Fruit fly (Drosophila melanogaster) whole organism, embryonic: ENCODE measurements around the gene BNIP3.
A peak's percentile ranks its signal among the peaks of the same experiment; 100 is the strongest.

ENCODE experiments used
- Bteb2 ChIP-seq: fragments of 200-800 bp; sonication (Bioruptor generic); optimal IDR thresholded peaks from 2 replicates; lab custom pipeline; 2016; ENCODE audit warnings: missing biosample characterization, missing genetic modification characterization
- CG11085 ChIP-seq: fragments of 200-800 bp; sonication (Bioruptor generic); IDR thresholded peaks from 2 replicates; pipeline ENCODE4 v1.3.6; 2022; ENCODE audit warnings: missing biosample characterization, missing genetic modification characterization
- CG1233 ChIP-seq: fragments of 200-800 bp; sonication (Bioruptor generic); optimal IDR thresholded peaks from 4 replicates; lab custom pipeline; 2018; ENCODE audit warnings: missing biosample characterization, mild to moderate bottlenecking, missing genetic modification characterization
- CG13123 ChIP-seq: fragments of 200-800 bp; sonication (Bioruptor generic); optimal IDR thresholded peaks from 2 replicates; lab custom pipeline; 2016; ENCODE audit warnings: missing biosample characterization, missing genetic modification characterization
- CG14014 ChIP-seq: fragments of 200-800 bp; sonication (Bioruptor generic); IDR thresholded peaks from 2 replicates; pipeline ENCODE4 v1.3.6; 2022; ENCODE audit warnings: missing biosample characterization, missing genetic modification characterization
- CG14860 ChIP-seq: fragments of 200-800 bp; sonication (Bioruptor generic); IDR thresholded peaks from 3 replicates; pipeline ENCODE4 v1.3.6; 2022; ENCODE audit warnings: missing biosample characterization, missing genetic modification characterization; ENCODE audit not compliant: partially characterized antibody
- CG17568 ChIP-seq: fragments of 200-800 bp; sonication (Bioruptor generic); optimal IDR thresholded peaks from 2 replicates; lab custom pipeline; 2018; ENCODE audit warnings: missing biosample characterization, mild to moderate bottlenecking, missing genetic modification characterization, moderate library complexity
- CG18619 ChIP-seq: fragments of 200-800 bp; sonication (Bioruptor generic); optimal IDR thresholded peaks from 3 replicates; lab custom pipeline; 2017; ENCODE audit warnings: missing biosample characterization, mild to moderate bottlenecking, missing genetic modification characterization
- CG2202 ChIP-seq: fragments of 200-800 bp; sonication (Bioruptor generic); optimal IDR thresholded peaks from 2 replicates; lab custom pipeline; 2018; ENCODE audit warnings: missing biosample characterization, mild to moderate bottlenecking, missing genetic modification characterization
- CG30403 ChIP-seq: fragments of 200-800 bp; sonication (Bioruptor generic); optimal IDR thresholded peaks from 3 replicates; lab custom pipeline; 2016; ENCODE audit warnings: missing biosample characterization, missing genetic modification characterization
- CG30431 ChIP-seq: fragments of 200-800 bp; sonication (Bioruptor generic); optimal IDR thresholded peaks from 2 replicates; lab custom pipeline; 2017; ENCODE audit warnings: missing biosample characterization, missing genetic modification characterization
- CG32532 ChIP-seq: fragments of 200-800 bp; sonication (Bioruptor generic); IDR thresholded peaks from 2 replicates; pipeline ENCODE4 v1.3.6; 2022; ENCODE audit warnings: missing biosample characterization, missing genetic modification characterization
- CG42726 ChIP-seq: fragments of 200-800 bp; sonication (Bioruptor generic); IDR thresholded peaks from 2 replicates; pipeline ENCODE4 v1.3.6; 2022; ENCODE audit warnings: missing biosample characterization, missing genetic modification characterization; ENCODE audit not compliant: partially characterized antibody
- CG7556 ChIP-seq: fragments of 200-800 bp; sonication (Bioruptor generic); optimal IDR thresholded peaks from 2 replicates; lab custom pipeline; 2017; ENCODE audit warnings: missing biosample characterization, mild to moderate bottlenecking, missing genetic modification characterization
- CG7786 ChIP-seq: fragments of 200-800 bp; sonication (Bioruptor generic); optimal IDR thresholded peaks from 2 replicates; lab custom pipeline; 2016; ENCODE audit warnings: missing biosample characterization, missing genetic modification characterization
- CG8281 ChIP-seq: fragments of 200-800 bp; sonication (Bioruptor generic); optimal IDR thresholded peaks from 2 replicates; lab custom pipeline; 2018; ENCODE audit warnings: missing biosample characterization, mild to moderate bottlenecking, missing genetic modification characterization, moderate library complexity
- CG8765 ChIP-seq: fragments of 200-800 bp; sonication (Bioruptor generic); IDR thresholded peaks from 2 replicates; pipeline ENCODE4 v1.3.6; 2022; ENCODE audit warnings: missing biosample characterization, missing genetic modification characterization
- CG9215 ChIP-seq: fragments of 200-800 bp; sonication (Bioruptor generic); IDR thresholded peaks from 2 replicates; pipeline ENCODE4 v1.3.6; 2022; ENCODE audit warnings: missing biosample characterization, missing genetic modification characterization
- Dip2 ChIP-seq: fragments of 200-800 bp; sonication (Bioruptor generic); IDR thresholded peaks from 2 replicates; pipeline ENCODE4 v1.3.6; 2022; ENCODE audit warnings: missing biosample characterization, missing genetic modification characterization
- Dll ChIP-seq: fragments of 200-800 bp; sonication (Bioruptor generic); IDR thresholded peaks from 4 replicates; pipeline ENCODE4 v1.3.6; 2022; ENCODE audit warnings: missing biosample characterization, missing genetic modification characterization; ENCODE audit not compliant: partially characterized antibody
- Eip74EF ChIP-seq, 2 experiments: fragments of 200-800 bp in 1 of 2; fragments of >200 bp in 1 of 2; sonication (Bioruptor generic) in 1 of 2; optimal IDR thresholded peaks; 2 replicates each; lab custom pipeline; 2017 to 2019; ENCODE audit warnings: missing biosample characterization in 2 of 2, missing genetic modification characterization in 2 of 2, mild to moderate bottlenecking in 1 of 2, moderate library complexity in 1 of 2
- Ets65A ChIP-seq: fragments of 200-800 bp; sonication (Bioruptor generic); peaks from one replicate; lab custom pipeline; 2016; ENCODE audit warnings: missing biosample characterization, missing genetic modification characterization
- Fer1 ChIP-seq: fragments of 200-800 bp; sonication (Bioruptor generic); optimal IDR thresholded peaks from 2 replicates; lab custom pipeline; 2017; ENCODE audit warnings: missing biosample characterization, mild to moderate bottlenecking, missing genetic modification characterization
- H2.0 ChIP-seq: fragments of 200-800 bp; sonication (Bioruptor generic); IDR thresholded peaks from 2 replicates; pipeline ENCODE4 v1.3.6; 2022; ENCODE audit warnings: missing biosample characterization, missing genetic modification characterization
- HHEX ChIP-seq: fragments of 200-800 bp; sonication (Bioruptor generic); optimal IDR thresholded peaks from 3 replicates; lab custom pipeline; 2017; ENCODE audit warnings: missing biosample characterization, mild to moderate bottlenecking, missing genetic modification characterization, missing genetic modification reagents
- HLH54F ChIP-seq: fragments of 200-800 bp; sonication (Bioruptor generic); optimal IDR thresholded peaks from 3 replicates; lab custom pipeline; 2016; ENCODE audit warnings: missing biosample characterization, missing genetic modification characterization
- MESR4 ChIP-seq: fragments of 200-800 bp; sonication (Bioruptor generic); optimal IDR thresholded peaks from 2 replicates; lab custom pipeline; 2018; ENCODE audit warnings: missing biosample characterization, mild to moderate bottlenecking, missing genetic modification characterization, moderate library complexity
- NC2α ChIP-seq: fragments of 200-800 bp; sonication (Bioruptor generic); optimal IDR thresholded peaks from 2 replicates; lab custom pipeline; 2016; ENCODE audit warnings: missing biosample characterization, missing genetic modification characterization
- Pdp1 ChIP-seq, 2 experiments: fragments of 200-800 bp; sonication (Bioruptor generic); optimal IDR thresholded peaks; 3 replicates each; lab custom pipeline; 2016; ENCODE audit warnings: missing biosample characterization in 2 of 2, missing genetic modification characterization in 2 of 2, mild to moderate bottlenecking in 1 of 2, moderate library complexity in 1 of 2
- Rfx ChIP-seq: fragments of 200-800 bp; sonication (Bioruptor generic); IDR thresholded peaks from 2 replicates; pipeline ENCODE4 v1.3.6; 2022; ENCODE audit warnings: missing biosample characterization, missing genetic modification characterization
- Rx ChIP-seq: fragments of 200-800 bp; sonication (Bioruptor generic); IDR thresholded peaks from 2 replicates; pipeline ENCODE4 v1.3.6; 2022; ENCODE audit warnings: missing biosample characterization, missing genetic modification characterization
- Scr ChIP-seq: fragments of 200-800 bp; sonication (Bioruptor generic); IDR thresholded peaks from 2 replicates; pipeline ENCODE4 v1.3.6; 2022; ENCODE audit warnings: missing biosample characterization, missing genetic modification characterization; ENCODE audit not compliant: partially characterized antibody
- Spps ChIP-seq: fragments of 200-800 bp; sonication (Bioruptor generic); optimal IDR thresholded peaks from 2 replicates; lab custom pipeline; 2018; ENCODE audit warnings: missing biosample characterization, mild to moderate bottlenecking, missing genetic modification characterization
- Usf ChIP-seq: fragments of 200-800 bp; sonication (Bioruptor generic); optimal IDR thresholded peaks from 2 replicates; lab custom pipeline; 2017; ENCODE audit warnings: missing genotype, missing biosample characterization, missing genetic modification characterization
- aop ChIP-seq: fragments of 200-800 bp; sonication (Bioruptor generic); IDR thresholded peaks from 2 replicates; pipeline ENCODE4 v1.3.6; 2022; ENCODE audit warnings: missing biosample characterization, missing genetic modification characterization
- ara ChIP-seq: fragments of 200-800 bp; sonication (Bioruptor generic); IDR thresholded peaks from 2 replicates; pipeline ENCODE4 v1.3.6; 2022; ENCODE audit warnings: missing biosample characterization, missing genetic modification characterization
- bsh ChIP-seq, 2 experiments: fragments of 200-800 bp; sonication (Bioruptor generic); optimal IDR thresholded peaks; 2 replicates each; lab custom pipeline; 2017 to 2018; ENCODE audit warnings: mild to moderate bottlenecking in 2 of 2, missing biosample characterization in 2 of 2, missing genetic modification characterization in 2 of 2, moderate library complexity in 1 of 2
- da ChIP-seq: fragments of 200-800 bp; sonication (Bioruptor generic); optimal IDR thresholded peaks from 2 replicates; lab custom pipeline; 2016; ENCODE audit warnings: missing biosample characterization, missing genetic modification characterization
- ewg ChIP-seq: fragments of 200-800 bp; sonication (Bioruptor generic); optimal IDR thresholded peaks from 3 replicates; lab custom pipeline; 2017; ENCODE audit warnings: mild to moderate bottlenecking, missing biosample characterization, missing genetic modification reagents, missing genetic modification characterization
- eyg ChIP-seq: fragments of 200-800 bp; sonication (Bioruptor generic); optimal IDR thresholded peaks from 3 replicates; lab custom pipeline; 2016; ENCODE audit warnings: missing biosample characterization, missing genetic modification characterization
- gce ChIP-seq: fragments of 200-800 bp; sonication (Bioruptor generic); IDR thresholded peaks from 3 replicates; pipeline ENCODE4 v1.3.6; 2022; ENCODE audit warnings: missing biosample characterization, missing genetic modification characterization
- her ChIP-seq: fragments of 200-800 bp; sonication (Bioruptor generic); optimal IDR thresholded peaks from 2 replicates; lab custom pipeline; 2016; ENCODE audit warnings: missing biosample characterization, missing genetic modification characterization
- lmd ChIP-seq: fragments of 200-800 bp; sonication (Bioruptor generic); IDR thresholded peaks from 2 replicates; pipeline ENCODE4 v1.3.6; 2022; ENCODE audit warnings: missing biosample characterization, missing genetic modification characterization
- org-1 ChIP-seq: fragments of 200-800 bp; sonication (Bioruptor generic); optimal IDR thresholded peaks from 2 replicates; lab custom pipeline; 2017; ENCODE audit warnings: missing biosample characterization, missing genetic modification characterization
- phol ChIP-seq: fragments of 200-800 bp; sonication (Bioruptor generic); optimal IDR thresholded peaks from 3 replicates; lab custom pipeline; 2018; ENCODE audit warnings: missing biosample characterization, mild to moderate bottlenecking, missing genetic modification characterization, moderate library complexity
- salm ChIP-seq: fragments of 200-800 bp; sonication (Bioruptor generic); optimal IDR thresholded peaks from 2 replicates; lab custom pipeline; 2018; ENCODE audit warnings: missing biosample characterization, mild to moderate bottlenecking, missing genetic modification characterization
- sc ChIP-seq, 3 experiments: fragments of >200 bp in 2 of 3; fragments of 200-800 bp in 1 of 3; sonication (Bioruptor generic) in 1 of 3; optimal IDR thresholded peaks; 2 replicates in 2 of 3; 3 replicates in 1 of 3; lab custom pipeline; 2017; ENCODE audit warnings: mild to moderate bottlenecking in 1 of 3, missing biosample characterization in 1 of 3, missing genetic modification characterization in 1 of 3, missing genetic modification reagents in 1 of 3
- tin ChIP-seq: fragments of 200-800 bp; sonication (Bioruptor generic); optimal IDR thresholded peaks from 3 replicates; lab custom pipeline; 2016; ENCODE audit warnings: missing biosample characterization, missing genetic modification characterization
- trh ChIP-seq: fragments of 200-800 bp; sonication (Bioruptor generic); optimal IDR thresholded peaks from 2 replicates; lab custom pipeline; 2016; ENCODE audit warnings: missing biosample characterization, missing genetic modification characterization
- vnd ChIP-seq: fragments of 200-800 bp; sonication (Bioruptor generic); IDR thresholded peaks from 3 replicates; pipeline ENCODE4 v1.3.6; 2022; ENCODE audit warnings: missing biosample characterization, missing genetic modification characterization; ENCODE audit not compliant: partially characterized antibody
- vvl ChIP-seq: fragments of 200-800 bp; sonication (Bioruptor generic); IDR thresholded peaks from 2 replicates; pipeline ENCODE4 v1.3.6; 2022; ENCODE audit warnings: missing biosample characterization, missing genetic modification characterization

The BNIP3 gene

dm6 chr3L:20494262-20494601 is 25.0 kb downstream of the BNIP3 start (continued):
- TF ChIP-seq sc (optimal IDR thresholded peaks at IDR 0.05; lab: Kevin White, UChicago) (no peak), sc (GFP tag; optimal IDR thresholded peaks at IDR 0.05; lab: Kevin White, UChicago) (no peak), CG7786 (GFP tag; lab: Kevin White, UChicago) (peak; percentile 3), bsh (GFP tag; optimal IDR thresholded peaks at IDR 0.05; lab: Kevin White, UChicago) (no peak), CG17568 (no peak), Fer1 (GFP tag; lab: Kevin White, UChicago) (no peak), CG7556 (GFP tag; lab: Kevin White, UChicago) (peak; percentile 7), CG18619 (GFP tag; lab: Kevin White, UChicago) (peak; percentile 28), Rx (GFP tag; lab: Robert Waterston, UW) (no peak), Eip74EF (GFP tag; optimal IDR thresholded peaks at IDR 0.05; lab: Kevin White, UChicago) (no peak), eyg (GFP tag; lab: Kevin White, UChicago) (no peak), CG14860 (GFP tag; lab: Robert Waterston, UW) (no peak), tin (no peak), org-1 (no peak), CG13123 (GFP tag; lab: Kevin White, UChicago) (no peak), Dll (GFP tag; lab: Robert Waterston, UW) (no peak), gce (GFP tag; lab: Robert Waterston, UW) (no peak), MESR4 (GFP tag; lab: Kevin White, UChicago) (no peak), CG8281 (no peak), CG11085 (peak; percentile 18; the same call in 1 of the 2 replicates), CG2202 (tag; lab: Kevin White, UChicago) (no peak), Dip2 (no peak), Pdp1 (GFP tag; optimal IDR thresholded peaks at IDR 0.05; lab: Kevin White, UChicago) (peak in 1 of 2 experiments; percentile 2), CG8765 (GFP tag; lab: Robert Waterston, UW) (no peak), salm (tag; lab: Kevin White, UChicago) (no peak), HLH54F (GFP tag; lab: Kevin White, UChicago) (no peak), ara (GFP tag; lab: Robert Waterston, UW) (no peak), aop (no peak), Ets65A (GFP tag; lab: Kevin White, UChicago) (no peak), vnd (no peak), CG32532 (GFP tag; lab: Robert Waterston, UW) (no peak; the same call in 1 of the 2 replicates), HHEX (no peak), CG14014 (GFP tag; lab: Robert Waterston, UW) (no peak), CG42726 (GFP tag; lab: Robert Waterston, UW) (no peak), CG9215 (GFP tag; lab: Robert Waterston, UW) (no peak), CG30431 (GFP tag; lab: Kevin White, UChicago) (no peak), vvl (GFP tag; lab: Robert Waterston, UW) (no peak), trh (GFP tag; lab: Kevin White, UChicago) (no peak), Bteb2 (GFP tag; lab: Kevin White, UChicago) (no peak), CG1233 (GFP tag; lab: Kevin White, UChicago) (no peak), da (no peak), her (GFP tag; lab: Kevin White, UChicago) (no peak), CG30403 (GFP tag; lab: Kevin White, UChicago) (peak; percentile 29), phol (tag; lab: Kevin White, UChicago) (peak; percentile 21), lmd (GFP tag; lab: Robert Waterston, UW) (peak; percentile 14; the same call in 1 of the 2 replicates), ewg (no peak), NC2α (no peak), Rfx (GFP tag; lab: Robert Waterston, UW) (peak; percentile 28; the same call in 1 of the 2 replicates), Spps (tag; lab: Kevin White, UChicago) (no peak), Scr (GFP tag; lab: Robert Waterston, UW) (no peak), H2.0 (no peak), Usf (GFP tag; lab: Kevin White, UChicago) (no peak)
